Fruit fly (Drosophila melanogaster): ENCODE results near the gene CG13476.

DNA sequence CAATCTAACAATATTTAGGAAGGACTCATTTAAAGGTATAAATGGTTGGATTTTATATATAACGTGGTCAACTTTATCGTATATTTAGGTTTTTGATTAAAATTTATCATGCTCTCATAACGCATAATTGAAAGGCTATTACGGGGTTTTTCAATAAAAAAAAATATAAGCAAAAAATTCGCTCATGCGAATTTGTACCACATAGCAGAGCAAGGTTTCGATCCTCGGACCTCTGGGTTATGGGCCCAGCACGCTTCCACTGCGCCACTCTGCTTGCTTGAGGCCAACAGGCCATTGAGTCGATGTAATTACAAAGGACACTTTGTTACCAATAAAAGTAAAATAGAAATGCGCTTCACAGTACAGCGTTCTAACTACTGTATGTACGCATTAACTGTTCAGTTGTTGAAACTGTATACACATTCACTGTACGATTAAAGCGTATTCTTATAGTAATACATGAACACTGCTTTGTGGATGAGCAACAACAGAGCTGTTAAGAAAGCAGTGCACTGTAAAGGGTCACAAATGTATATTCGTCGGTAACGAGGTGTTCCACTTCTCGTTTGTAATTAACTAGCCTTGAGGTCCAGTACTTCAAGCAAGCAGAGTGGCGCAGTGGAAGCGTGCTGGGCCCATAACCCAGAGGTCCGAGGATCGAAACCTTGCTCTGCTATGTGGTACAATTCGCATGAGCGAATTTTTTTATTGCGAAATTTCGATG is 31.4 kb upstream of the CG13476 start:
- TF ChIP-seq CG8478 (optimal IDR thresholded peaks at IDR 0.05) (no peak), usp (GFP tag; optimal IDR thresholded peaks at IDR 0.05) (no peak), Dll (optimal IDR thresholded peaks at IDR 0.05) (no peak), pan (optimal IDR thresholded peaks at IDR 0.05) (no peak)

All from whole organism.